Fruit fly (Drosophila melanogaster) whole organism, embryonic: ENCODE data around the gene Tfb5.

Source experiments
- Atf6 ChIP-seq: fragments of 200-800 bp; sonication (Bioruptor generic); IDR thresholded peaks from 2 replicates; pipeline ENCODE4 v1.3.6; 2022; ENCODE audit warnings: missing biosample characterization, missing genetic modification characterization
- CG10209 ChIP-seq: fragments of 200-800 bp; sonication (Bioruptor generic); optimal IDR thresholded peaks from 3 replicates; lab custom pipeline; 2017; ENCODE audit warnings: missing biosample characterization, mild to moderate bottlenecking, missing genetic modification characterization, missing genetic modification reagents
- CG10274 ChIP-seq: fragments of 200-800 bp; sonication (Bioruptor generic); optimal IDR thresholded peaks from 3 replicates; lab custom pipeline; 2017; ENCODE audit warnings: missing biosample characterization, mild to moderate bottlenecking, missing genetic modification characterization
- CG11093 ChIP-seq: fragments of 200-800 bp; sonication (Bioruptor generic); IDR thresholded peaks from 3 replicates; pipeline ENCODE4 v1.3.6; 2022; ENCODE audit warnings: missing biosample characterization, missing genetic modification characterization
- CG12071 ChIP-seq: fragments of 200-800 bp; sonication (Bioruptor generic); optimal IDR thresholded peaks from 3 replicates; lab custom pipeline; 2018; ENCODE audit warnings: missing biosample characterization, mild to moderate bottlenecking, missing genetic modification characterization
- CG12744 ChIP-seq: fragments of 200-800 bp; sonication (Bioruptor generic); optimal IDR thresholded peaks from 2 replicates; lab custom pipeline; 2016; ENCODE audit warnings: missing biosample characterization, missing genetic modification characterization
- CG13775 ChIP-seq: fragments of 200-800 bp; sonication (Bioruptor generic); optimal IDR thresholded peaks from 3 replicates; lab custom pipeline; 2017; ENCODE audit warnings: missing biosample characterization, mild to moderate bottlenecking, missing genetic modification characterization
- CG15601 ChIP-seq: fragments of 200-800 bp; sonication (Bioruptor generic); optimal IDR thresholded peaks from 3 replicates; lab custom pipeline; 2019; ENCODE audit warnings: missing biosample characterization, mild to moderate bottlenecking, missing genetic modification characterization, moderate library complexity
- CG17912 ChIP-seq: fragments of 200-800 bp; sonication (Bioruptor generic); optimal IDR thresholded peaks from 2 replicates; lab custom pipeline; 2018; ENCODE audit warnings: missing biosample characterization, mild to moderate bottlenecking, missing genetic modification characterization
- CG2129 ChIP-seq: fragments of 200-800 bp; sonication (Bioruptor generic); IDR thresholded peaks from 2 replicates; pipeline ENCODE4 v1.3.6; 2022; ENCODE audit warnings: missing biosample characterization, missing genetic modification characterization; ENCODE audit not compliant: partially characterized antibody
- CG2678 ChIP-seq: fragments of 200-800 bp; sonication (Bioruptor generic); optimal IDR thresholded peaks from 3 replicates; lab custom pipeline; 2019; ENCODE audit warnings: missing biosample characterization, mild to moderate bottlenecking, missing genetic modification characterization, moderate library complexity
- CG31365 ChIP-seq: fragments of 200-800 bp; sonication (Bioruptor generic); optimal IDR thresholded peaks from 2 replicates; lab custom pipeline; 2018; ENCODE audit warnings: missing biosample characterization, mild to moderate bottlenecking, missing genetic modification characterization
- CG34224 ChIP-seq: fragments of 200-800 bp; sonication (Bioruptor generic); IDR thresholded peaks from 3 replicates; pipeline ENCODE4 v1.3.6; 2022; ENCODE audit warnings: missing biosample characterization, missing genetic modification characterization; ENCODE audit not compliant: partially characterized antibody
- CG4282 ChIP-seq: fragments of 200-800 bp; sonication (Bioruptor generic); optimal IDR thresholded peaks from 2 replicates; lab custom pipeline; 2016; ENCODE audit warnings: missing biosample characterization, missing genetic modification characterization
- CG4617 ChIP-seq: fragments of 200-800 bp; sonication (Bioruptor generic); optimal IDR thresholded peaks from 3 replicates; lab custom pipeline; 2016; ENCODE audit warnings: missing biosample characterization, missing genetic modification characterization, borderline replicate concordance
- CG7839 ChIP-seq: fragments of 200-800 bp; sonication (Bioruptor generic); optimal IDR thresholded peaks from 3 replicates; lab custom pipeline; 2018; ENCODE audit warnings: missing biosample characterization, mild to moderate bottlenecking, missing genetic modification characterization, moderate library complexity
- CG7987 ChIP-seq: fragments of 200-800 bp; sonication (Bioruptor generic); optimal IDR thresholded peaks from 2 replicates; lab custom pipeline; 2018; ENCODE audit warnings: missing biosample characterization, mild to moderate bottlenecking, missing genetic modification characterization, moderate library complexity
- CG8478 ChIP-seq: fragments of >200 bp; optimal IDR thresholded peaks from 2 replicates; lab custom pipeline; 2018
- Dip2 ChIP-seq: fragments of 200-800 bp; sonication (Bioruptor generic); IDR thresholded peaks from 2 replicates; pipeline ENCODE4 v1.3.6; 2022; ENCODE audit warnings: missing biosample characterization, missing genetic modification characterization
- Dll ChIP-seq: fragments of 200-800 bp; sonication (Bioruptor generic); IDR thresholded peaks from 4 replicates; pipeline ENCODE4 v1.3.6; 2022; ENCODE audit warnings: missing biosample characterization, missing genetic modification characterization; ENCODE audit not compliant: partially characterized antibody
- Drgx ChIP-seq: fragments of 200-800 bp; sonication (Bioruptor generic); IDR thresholded peaks from 2 replicates; pipeline ENCODE4 v1.3.6; 2022; ENCODE audit warnings: missing biosample characterization, missing genetic modification characterization
- Eip74EF ChIP-seq, 2 experiments: fragments of 200-800 bp in 1 of 2; fragments of >200 bp in 1 of 2; sonication (Bioruptor generic) in 1 of 2; optimal IDR thresholded peaks; 2 replicates each; lab custom pipeline; 2017 to 2019; ENCODE audit warnings: missing biosample characterization in 2 of 2, missing genetic modification characterization in 2 of 2, mild to moderate bottlenecking in 1 of 2, moderate library complexity in 1 of 2
- Ets97D ChIP-seq: fragments of 200-800 bp; sonication (Bioruptor generic); optimal IDR thresholded peaks from 3 replicates; lab custom pipeline; 2016; ENCODE audit warnings: missing biosample characterization, missing genetic modification characterization
- HLH3B ChIP-seq: fragments of 200-800 bp; sonication (Bioruptor generic); IDR thresholded peaks from 2 replicates; pipeline ENCODE4 v1.3.6; 2022; ENCODE audit warnings: missing biosample characterization, missing genetic modification characterization
- HLH4C ChIP-seq: fragments of 200-800 bp; sonication (Bioruptor generic); IDR thresholded peaks from 3 replicates; pipeline ENCODE4 v1.3.6; 2022; ENCODE audit warnings: missing biosample characterization, missing genetic modification characterization; ENCODE audit not compliant: partially characterized antibody
- Hr3 ChIP-seq: fragments of 200-800 bp; sonication (Bioruptor generic); optimal IDR thresholded peaks from 3 replicates; lab custom pipeline; 2016; ENCODE audit warnings: missing biosample characterization, missing genetic modification characterization
- Kr ChIP-seq: fragments of 200-800 bp; sonication (Bioruptor generic); optimal IDR thresholded peaks from 2 replicates; lab custom pipeline; 2017; ENCODE audit warnings: missing biosample characterization, mild to moderate bottlenecking, missing genetic modification characterization
- Scr ChIP-seq: fragments of 200-800 bp; sonication (Bioruptor generic); IDR thresholded peaks from 2 replicates; pipeline ENCODE4 v1.3.6; 2022; ENCODE audit warnings: missing biosample characterization, missing genetic modification characterization; ENCODE audit not compliant: partially characterized antibody
- TFAM ChIP-seq: fragments of 200-800 bp; sonication (Bioruptor generic); optimal IDR thresholded peaks from 2 replicates; lab custom pipeline; 2017; ENCODE audit warnings: missing biosample characterization, missing genetic modification characterization, inconsistent platforms
- Trl ChIP-seq, 3 experiments: fragments of >200 bp in 2 of 3; fragments of 200-800 bp in 1 of 3; sonication (Bioruptor generic) in 1 of 3; optimal IDR thresholded peaks; 2 replicates in 1 of 3; 3 replicates in 2 of 3; lab custom pipeline; 2016 to 2017; ENCODE audit warnings: missing biosample characterization in 1 of 3, missing genetic modification characterization in 1 of 3
- btn ChIP-seq: fragments of 200-800 bp; sonication (Bioruptor generic); optimal IDR thresholded peaks from 2 replicates; lab custom pipeline; 2016; ENCODE audit warnings: missing biosample characterization, missing genetic modification characterization
- cg ChIP-seq: fragments of 200-800 bp; sonication (Bioruptor generic); optimal IDR thresholded peaks from 3 replicates; lab custom pipeline; 2019; ENCODE audit warnings: missing biosample characterization, mild to moderate bottlenecking, missing genetic modification characterization, moderate library complexity
- corto ChIP-seq: fragments of 200-800 bp; sonication (Bioruptor generic); optimal IDR thresholded peaks from 2 replicates; lab custom pipeline; 2016; ENCODE audit warnings: missing biosample characterization, mild to moderate bottlenecking, missing genetic modification characterization, moderate library complexity
- crol ChIP-seq: fragments of 200-800 bp; sonication (Bioruptor generic); IDR thresholded peaks from 2 replicates; pipeline ENCODE4 v1.3.6; 2022; ENCODE audit warnings: missing biosample characterization, missing genetic modification characterization
- disco-r ChIP-seq: fragments of 200-800 bp; sonication (Bioruptor generic); optimal IDR thresholded peaks from 2 replicates; lab custom pipeline; 2016; ENCODE audit warnings: missing biosample characterization, missing genetic modification characterization
- eyg ChIP-seq: fragments of 200-800 bp; sonication (Bioruptor generic); optimal IDR thresholded peaks from 3 replicates; lab custom pipeline; 2016; ENCODE audit warnings: missing biosample characterization, missing genetic modification characterization
- gsb-n ChIP-seq: fragments of 200-800 bp; sonication (Bioruptor generic); optimal IDR thresholded peaks from 3 replicates; lab custom pipeline; 2018; ENCODE audit warnings: missing biosample characterization, mild to moderate bottlenecking, missing genetic modification characterization
- inv ChIP-seq: fragments of 200-800 bp; sonication (Bioruptor generic); IDR thresholded peaks from 2 replicates; pipeline ENCODE4 v1.3.6; 2022; ENCODE audit warnings: missing biosample characterization, missing genetic modification characterization; ENCODE audit not compliant: partially characterized antibody
- jumu ChIP-seq: fragments of 200-800 bp; sonication (Bioruptor generic); optimal IDR thresholded peaks from 3 replicates; lab custom pipeline; 2016; ENCODE audit warnings: missing biosample characterization, missing genetic modification characterization
- lab ChIP-seq: fragments of 200-800 bp; sonication (Bioruptor generic); optimal IDR thresholded peaks from 3 replicates; lab custom pipeline; 2017; ENCODE audit warnings: missing biosample characterization, missing genetic modification characterization, mild to moderate bottlenecking, moderate library complexity, missing genetic modification reagents
- mld ChIP-seq: fragments of 200-800 bp; sonication (Bioruptor generic); IDR thresholded peaks from 3 replicates; pipeline ENCODE4 v1.3.6; 2022; ENCODE audit warnings: missing biosample characterization, missing genetic modification characterization; ENCODE audit not compliant: partially characterized antibody
- phol ChIP-seq: fragments of 200-800 bp; sonication (Bioruptor generic); optimal IDR thresholded peaks from 3 replicates; lab custom pipeline; 2018; ENCODE audit warnings: missing biosample characterization, mild to moderate bottlenecking, missing genetic modification characterization, moderate library complexity
- rib ChIP-seq: fragments of 200-800 bp; sonication (Bioruptor generic); IDR thresholded peaks from 2 replicates; pipeline ENCODE4 v1.3.6; 2022; ENCODE audit warnings: missing biosample characterization, missing genetic modification characterization
- salm ChIP-seq: fragments of 200-800 bp; sonication (Bioruptor generic); optimal IDR thresholded peaks from 2 replicates; lab custom pipeline; 2018; ENCODE audit warnings: missing biosample characterization, mild to moderate bottlenecking, missing genetic modification characterization
- sim ChIP-seq: fragments of 200-800 bp; sonication (Bioruptor generic); IDR thresholded peaks from 2 replicates; pipeline ENCODE4 v1.3.6; 2022; ENCODE audit warnings: missing biosample characterization, missing genetic modification characterization
- tup ChIP-seq: fragments of 200-800 bp; sonication (Bioruptor generic); optimal IDR thresholded peaks from 2 replicates; lab custom pipeline; 2016; ENCODE audit warnings: missing biosample characterization, mild to moderate bottlenecking, missing genetic modification characterization, moderate library complexity
- wdn ChIP-seq: fragments of 200-800 bp; sonication (Bioruptor generic); IDR thresholded peaks from 2 replicates; pipeline ENCODE4 v1.3.6; 2022; ENCODE audit warnings: missing biosample characterization, missing genetic modification characterization
- yki ChIP-seq: fragments of >200 bp; optimal IDR thresholded peaks from 3 replicates; lab custom pipeline; 2018
- z ChIP-seq: fragments of 200-800 bp; sonication (Bioruptor generic); IDR thresholded peaks from 3 replicates; pipeline ENCODE4 v1.3.6; 2022; ENCODE audit warnings: missing biosample characterization, missing genetic modification characterization

The Tfb5 gene

DNA sequence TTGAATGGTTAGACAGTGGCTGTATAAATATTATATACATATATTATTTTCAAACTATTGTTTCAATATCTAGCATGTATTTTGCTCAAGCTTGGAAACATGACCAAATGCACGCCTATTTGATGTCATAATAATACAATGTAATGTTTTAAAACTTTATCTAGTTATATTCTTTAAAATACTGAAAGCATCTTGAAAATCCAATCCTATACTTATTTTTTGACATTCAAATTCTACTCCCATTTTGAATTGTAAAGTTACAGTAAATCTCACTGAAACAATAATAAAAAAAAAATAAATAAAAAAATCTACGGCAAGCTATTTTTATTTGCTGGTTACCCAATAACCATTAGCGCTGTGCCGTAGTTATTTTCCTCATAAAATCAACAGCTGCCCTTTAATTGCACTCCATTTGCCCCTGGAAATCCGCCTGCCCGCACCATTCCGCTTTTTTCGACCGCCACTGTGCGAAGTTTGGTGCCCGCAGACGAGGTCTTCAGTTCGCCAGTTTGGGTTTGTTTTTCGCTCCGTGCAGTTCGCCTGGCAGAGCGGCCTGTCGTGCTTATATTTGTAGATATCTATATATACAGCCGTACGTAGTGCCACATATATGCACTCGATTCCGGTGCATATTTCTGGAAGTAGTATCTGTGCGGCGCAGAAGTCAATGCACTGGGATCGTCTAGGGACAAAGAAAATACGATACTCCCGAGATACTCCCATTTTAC is 34.4 kb upstream of the Tfb5 start (continued):
- TF ChIP-seq rib (GFP tag; lab: Robert Waterston, UW) (no peak), gsb-n (peak; percentile 32), Kr (GFP tag; lab: Kevin White, UChicago) (no peak), Ets97D (no peak), CG17912 (no peak), CG8478 (no peak), Dip2 (GFP tag; lab: Robert Waterston, UW) (no peak), crol (GFP tag; lab: Robert Waterston, UW) (no peak), CG2678 (tag; lab: Kevin White, UChicago) (peak; percentile 76), jumu (GFP tag; lab: Kevin White, UChicago) (peak; percentile 14), Scr (GFP tag; lab: Robert Waterston, UW) (no peak), tup (GFP tag; lab: Kevin White, UChicago) (no peak), yki (lab: Kevin White, UChicago) (no peak), HLH4C (GFP tag; lab: Robert Waterston, UW) (no peak), Eip74EF (GFP tag; optimal IDR thresholded peaks at IDR 0.05; lab: Kevin White, UChicago) (peak in 1 of 2 experiments; percentile 55), Trl (optimal IDR thresholded peaks at IDR 0.05; lab: Kevin White, UChicago) (no peak), Trl (GFP tag; optimal IDR thresholded peaks at IDR 0.05; lab: Kevin White, UChicago) (no peak), eyg (GFP tag; lab: Kevin White, UChicago) (no peak), CG11093 (GFP tag; lab: Robert Waterston, UW) (no peak), Atf6 (GFP tag; lab: Robert Waterston, UW) (peak; percentile 61; the same call in 1 of the 2 replicates), CG13775 (GFP tag; lab: Kevin White, UChicago) (peak; percentile 67), CG34224 (no peak), CG12071 (GFP tag; lab: Kevin White, UChicago) (no peak), CG2129 (no peak), Drgx (GFP tag; lab: Robert Waterston, UW) (peak; percentile 38), CG10274 (GFP tag; lab: Kevin White, UChicago) (no peak), Hr3 (peak; percentile 41), wdn (GFP tag; lab: Robert Waterston, UW) (0 out of 2 replicates have a peak, but pooled peaks have one; percentile 27), CG4282 (GFP tag; lab: Kevin White, UChicago) (no peak), CG31365 (no peak), CG7839 (tag; lab: Kevin White, UChicago) (peak; percentile 61), TFAM (GFP tag; lab: Kevin White, UChicago) (no peak), CG4617 (GFP tag; lab: Kevin White, UChicago) (peak; percentile 11), sim (GFP tag; lab: Robert Waterston, UW) (no peak), Dll (GFP tag; lab: Robert Waterston, UW) (no peak), salm (tag; lab: Kevin White, UChicago) (no peak), CG10209 (peak; percentile 34), phol (tag; lab: Kevin White, UChicago) (peak; percentile 65), CG15601 (tag; lab: Kevin White, UChicago) (peak; percentile 18), cg (GFP tag; lab: Kevin White, UChicago) (no peak), disco-r (GFP tag; lab: Kevin White, UChicago) (no peak), lab (GFP tag; lab: Kevin White, UChicago) (peak; percentile 67), z (GFP tag; lab: Robert Waterston, UW) (no peak), inv (GFP tag; lab: Robert Waterston, UW) (no peak), corto (GFP tag; lab: Kevin White, UChicago) (no peak), CG7987 (GFP tag; lab: Kevin White, UChicago) (no peak), HLH3B (GFP tag; lab: Robert Waterston, UW) (peak; percentile 25), CG12744 (no peak), mld (GFP tag; lab: Robert Waterston, UW) (no peak), btn (no peak)
